Fruit fly (Drosophila melanogaster): ENCODE results near the gene usp.

- TF ChIP-seq CG8478 (optimal IDR thresholded peaks at IDR 0.05), result no peak
- no peak for TF ChIP-seq CTCF (optimal IDR thresholded peaks at IDR 0.05)
Observed at dm6 chrX:1991843-1992242, 50.3 kb downstream of the usp start.

Data from S2 (cell line).